Fruit fly (Drosophila melanogaster): ENCODE data around the gene Smvt.

DNA sequence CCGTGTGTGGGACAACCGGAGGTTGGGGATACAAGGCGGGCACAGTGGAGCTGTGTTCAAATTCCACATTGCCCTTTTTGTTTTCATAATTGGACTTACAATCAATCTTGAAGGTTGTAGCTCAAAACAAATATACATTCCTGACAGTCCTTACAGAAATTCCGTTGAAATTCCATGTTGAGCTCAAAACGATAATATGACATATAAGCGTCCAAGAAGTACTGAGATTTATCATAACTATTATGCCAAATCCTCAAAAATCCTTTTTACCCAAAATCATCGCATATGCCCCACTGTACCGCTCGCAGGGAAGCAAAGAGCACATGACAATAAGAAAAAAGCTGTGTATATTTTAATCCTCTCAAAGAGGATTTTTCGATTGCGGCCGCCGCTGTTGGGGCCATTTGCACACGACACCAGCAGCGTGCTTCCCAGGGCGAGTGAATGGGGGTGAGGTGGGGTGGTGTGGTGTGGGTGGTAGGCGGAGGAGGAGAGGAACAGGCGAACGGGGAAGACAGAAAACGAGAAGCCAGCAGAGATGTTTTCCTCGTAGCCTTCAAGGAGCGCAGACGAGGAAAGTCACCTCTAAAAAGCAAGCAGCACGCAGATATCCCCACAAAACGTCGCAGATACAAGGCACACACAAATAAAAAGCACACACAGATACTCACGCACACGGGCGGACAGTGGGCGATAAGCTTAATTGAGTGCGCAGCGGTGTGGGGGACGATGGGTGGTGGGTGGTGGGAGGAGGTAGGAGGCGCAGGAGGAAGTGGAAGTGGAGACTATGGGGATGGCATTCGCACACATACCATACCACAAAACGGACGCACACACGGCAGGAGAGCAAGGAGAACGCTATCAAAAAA, 43.8 kb downstream of the Smvt start:
- TF ChIP-seq br (GFP tag; optimal IDR thresholded peaks at IDR 0.05) = peak; percentile 78
- no peak for TF ChIP-seq Abd-B (GFP tag; optimal IDR thresholded peaks at IDR 0.05)
- no peak for TF ChIP-seq Mio (GFP tag; optimal IDR thresholded peaks at IDR 0.05)
- peak; percentile 83 for TF ChIP-seq OdsH (GFP tag; optimal IDR thresholded peaks at IDR 0.05)
- TF ChIP-seq psq (GFP tag; optimal IDR thresholded peaks at IDR 0.05) = peak; percentile 71
- no peak for TF ChIP-seq CrebA (GFP tag; optimal IDR thresholded peaks at IDR 0.05; ENCODE audit: borderline replicate concordance)
- TF ChIP-seq Jra (GFP tag; optimal IDR thresholded peaks at IDR 0.05) = peak; percentile 19

Measured in whole organism, wandering third instar larva.